Worm (Caenorhabditis elegans) whole organism, L2 larva: Measurements from ENCODE around the gene mab-21.
A peak's percentile ranks its signal among the peaks of the same experiment; 100 is the strongest.

Source experiments
- C34F6.9 ChIP-seq: fragments of 150-350 bp; optimal IDR thresholded peaks from 2 replicates; lab custom pipeline; 2014; ENCODE audit warnings: missing biosample characterization, missing genetic modification characterization
- Y55F3AM.14 ChIP-seq: fragments of 200-800 bp; sonication (Bioruptor generic); optimal IDR thresholded peaks from 2 replicates; lab custom pipeline; 2018; ENCODE audit warnings: mild to moderate bottlenecking, missing genetic modification characterization, missing compliant biosample characterization
- aly-2 ChIP-seq: fragments of 150-350 bp; optimal IDR thresholded peaks from 2 replicates; lab custom pipeline; 2014; ENCODE audit warnings: missing biosample characterization, missing genetic modification characterization
- ama-1 ChIP-seq: fragments of 150-350 bp; optimal IDR thresholded peaks from 2 replicates; lab custom pipeline; 2018; ENCODE audit warnings: inconsistent platforms
- ceh-82 ChIP-seq: fragments of 150-350 bp; optimal IDR thresholded peaks from 2 replicates; lab custom pipeline; 2014; ENCODE audit warnings: missing biosample characterization, missing genetic modification characterization
- egl-27 ChIP-seq: sonication (generic microtip); optimal IDR thresholded peaks from 3 replicates; lab custom pipeline; 2017; ENCODE audit warnings: missing biosample characterization, missing genetic modification reagents, missing genetic modification characterization
- elt-1 ChIP-seq: fragments of 150-350 bp; optimal IDR thresholded peaks from 2 replicates; lab custom pipeline; 2014; ENCODE audit warnings: missing biosample characterization, missing genetic modification characterization
- fos-1 ChIP-seq: fragments of 150-350 bp; optimal IDR thresholded peaks from 2 replicates; lab custom pipeline; 2014; ENCODE audit warnings: missing biosample characterization, missing genetic modification characterization
- gmeb-1 ChIP-seq: fragments of 150-350 bp; optimal IDR thresholded peaks from 2 replicates; lab custom pipeline; 2014; ENCODE audit warnings: missing biosample characterization, missing genetic modification characterization
- mbf-1 ChIP-seq: sonication (generic microtip); optimal IDR thresholded peaks from 2 replicates; lab custom pipeline; 2017; ENCODE audit warnings: missing biosample characterization, missing genetic modification characterization
- nhr-12 ChIP-seq: fragments of 150-350 bp; optimal IDR thresholded peaks from 2 replicates; lab custom pipeline; 2014; ENCODE audit warnings: missing biosample characterization, missing genetic modification characterization
- nhr-129 ChIP-seq: fragments of 150-350 bp; optimal IDR thresholded peaks from 2 replicates; lab custom pipeline; 2014; ENCODE audit warnings: missing biosample characterization, missing genetic modification characterization
- nhr-6 ChIP-seq: fragments of 150-350 bp; optimal IDR thresholded peaks from 2 replicates; lab custom pipeline; 2014; ENCODE audit warnings: missing biosample characterization, missing genetic modification characterization
- skn-1 ChIP-seq: sonication (generic microtip); optimal IDR thresholded peaks from 2 replicates; lab custom pipeline; 2017; ENCODE audit warnings: missing biosample characterization, missing genetic modification characterization
- sma-3 ChIP-seq: sonication (generic microtip); optimal IDR thresholded peaks from 2 replicates; lab custom pipeline; 2016; ENCODE audit warnings: missing genetic modification reagents, missing genetic modification characterization, missing compliant biosample characterization
- sma-9 ChIP-seq, 2 experiments: fragments of 150-350 bp in 1 of 2; sonication (generic microtip) in 1 of 2; optimal IDR thresholded peaks; 2 replicates each; lab custom pipeline; 2014 to 2016; ENCODE audit warnings: missing genetic modification characterization in 2 of 2, mild to moderate bottlenecking in 1 of 2, missing biosample characterization in 1 of 2, missing compliant biosample characterization in 1 of 2, missing genetic modification reagents in 1 of 2, moderate library complexity in 1 of 2
- ztf-11 ChIP-seq: sonication (generic microtip); optimal IDR thresholded peaks from 2 replicates; lab custom pipeline; 2017; ENCODE audit warnings: missing biosample characterization, missing genetic modification characterization
- ztf-4 ChIP-seq: fragments of 150-350 bp; optimal IDR thresholded peaks from 2 replicates; lab custom pipeline; 2014; ENCODE audit warnings: missing biosample characterization, missing genetic modification characterization

The mab-21 gene

DNA sequence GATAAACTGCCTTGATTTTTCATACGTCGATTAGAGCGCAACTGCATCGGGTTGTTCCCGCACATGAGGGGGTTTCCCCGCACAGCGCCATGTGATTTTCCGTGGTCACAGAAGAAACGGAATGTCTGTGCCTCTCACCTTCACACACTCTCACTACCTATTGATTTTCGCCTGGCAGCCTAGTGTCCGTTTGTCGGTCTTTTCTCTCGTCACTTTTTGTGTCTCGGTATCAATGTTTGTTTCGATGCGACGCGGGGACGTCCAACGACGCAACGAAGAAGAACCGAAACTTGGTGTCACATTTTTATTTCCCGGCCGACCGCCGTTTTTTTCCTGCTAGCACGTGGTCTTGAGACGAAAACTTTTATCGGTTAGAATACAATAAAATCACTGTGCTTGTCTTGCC is 48.8 kb downstream of the mab-21 start (continued):
- TF ChIP-seq skn-1, result peak; percentile 65
- peak; percentile 39 for TF ChIP-seq ceh-82 (tag; lab: Kevin White, UChicago)

DNA sequence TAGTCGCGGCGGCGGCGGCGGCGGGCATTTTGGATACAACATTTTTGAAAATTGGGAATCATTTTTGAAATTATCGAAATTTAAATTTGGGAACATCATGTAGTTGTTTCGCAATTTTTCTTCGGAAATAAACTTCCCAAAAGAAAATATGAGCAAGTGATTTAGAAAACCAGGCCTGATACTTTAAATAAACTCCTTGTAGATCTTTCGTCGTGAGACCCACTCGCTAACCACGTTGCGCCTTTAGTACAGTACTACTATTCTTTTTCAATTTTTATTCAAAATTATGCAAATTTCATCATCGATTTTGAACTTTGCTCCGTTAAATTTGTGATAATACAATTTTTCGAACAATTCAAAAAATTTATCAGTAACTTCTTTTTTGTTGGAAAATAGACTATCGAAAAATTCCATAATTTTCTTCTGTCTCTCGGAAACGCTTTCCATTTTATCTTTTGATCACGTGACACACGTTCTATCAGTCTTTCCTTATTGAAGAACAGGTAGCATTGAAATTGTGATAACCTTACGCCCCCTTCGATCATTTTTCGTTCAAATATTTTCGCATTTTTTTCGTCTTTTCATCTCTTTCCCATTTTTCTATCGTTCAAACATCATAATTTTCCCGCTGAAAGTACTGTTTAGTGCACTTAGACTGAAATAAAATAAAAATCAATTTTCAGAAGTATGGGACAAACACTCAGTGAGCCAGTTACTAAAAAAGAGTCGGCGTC is 49.4 kb downstream of the mab-21 start, which contains the start of gene ppm-2:
TSS of gene ppm-2 (plus strand) at position 684 of the 734 bp plus-strand sequence.
- TF ChIP-seq egl-27 (no peak), nhr-129 (no peak), gmeb-1 (tag; lab: Kevin White, UChicago) (peak; percentile 52), ztf-11 (tag; lab: Kevin White, UChicago) (no peak), aly-2 (no peak), ama-1 (lab: Kevin White, UChicago) (peak; percentile 36), C34F6.9 (tag; lab: Kevin White, UChicago) (no peak), ztf-4 (tag; lab: Kevin White, UChicago) (peak; percentile 7), nhr-6 (no peak), sma-3 (peak; percentile 0), Y55F3AM.14 (GFP tag; lab: Kevin White, UChicago) (no peak), elt-1 (no peak), sma-9 (GFP tag; optimal IDR thresholded peaks at IDR 0.05; lab: Kevin White, UChicago) (peak; percentile 64), sma-9 (tag; optimal IDR thresholded peaks at IDR 0.05; lab: Kevin White, UChicago) (no peak), nhr-12 (tag; lab: Kevin White, UChicago) (no peak), skn-1 (no peak), mbf-1 (tag; lab: Kevin White, UChicago) (no peak), fos-1 (tag; lab: Kevin White, UChicago) (peak; percentile 35)
